Worm (Caenorhabditis elegans) whole organism, L4 larva: Measurements from ENCODE around the gene mec-10.

Experiments
- Y105C5A.15 ChIP-seq: fragments of 200-800 bp; sonication (Bioruptor generic); IDR thresholded peaks from 2 replicates; pipeline ENCODE4 v1.3.6; 2022; ENCODE audit warnings: missing genetic modification characterization, missing compliant biosample characterization
- Y75B8A.6 ChIP-seq: fragments of 200-800 bp; sonication (Bioruptor generic); IDR thresholded peaks from 2 replicates; pipeline ENCODE4 v1.3.6; 2022; ENCODE audit warnings: missing genetic modification reagents, missing genetic modification characterization, missing compliant biosample characterization
- ceh-20 ChIP-seq: fragments of 200-800 bp; sonication (Bioruptor generic); IDR thresholded peaks from 2 replicates; pipeline ENCODE4 v1.3.6; 2022; ENCODE audit warnings: missing genetic modification reagents, missing genetic modification characterization, missing compliant biosample characterization
- jun-1 ChIP-seq: fragments of 150-350 bp; optimal IDR thresholded peaks from 2 replicates; lab custom pipeline; 2014; ENCODE audit warnings: missing biosample characterization, missing genetic modification reagents, missing genetic modification characterization
- lin-1 ChIP-seq: fragments of 200-800 bp; sonication (Bioruptor generic); IDR thresholded peaks from 2 replicates; pipeline ENCODE4 v1.3.6; 2022; ENCODE audit warnings: missing genetic modification reagents, missing genetic modification characterization, missing compliant biosample characterization
- lin-39 ChIP-seq: fragments of 150-350 bp; optimal IDR thresholded peaks from 2 replicates; lab custom pipeline; 2014; ENCODE audit warnings: missing biosample characterization, missing genetic modification reagents, missing genetic modification characterization
- lsy-2 ChIP-seq, 2 experiments: fragments of 150-350 bp in 1 of 2; sonication (generic microtip) in 1 of 2; optimal IDR thresholded peaks; 2 replicates each; lab custom pipeline; 2014 to 2017; ENCODE audit warnings: missing biosample characterization in 2 of 2, missing genetic modification characterization in 2 of 2
- mdl-1 ChIP-seq, 2 experiments: fragments of 150-350 bp in 1 of 2; sonication (generic microtip) in 1 of 2; optimal IDR thresholded peaks; 2 replicates each; lab custom pipeline; 2014 to 2017; ENCODE audit warnings: missing biosample characterization in 2 of 2, missing genetic modification characterization in 2 of 2
- mxl-2 ChIP-seq: fragments of 200-800 bp; sonication (Bioruptor generic); conservative IDR thresholded peaks from 2 replicates; pipeline ENCODE4 v1.3.6; 2022; ENCODE audit warnings: missing genetic modification reagents, missing genetic modification characterization, missing compliant biosample characterization
- nhr-11 ChIP-seq: fragments of 150-350 bp; optimal IDR thresholded peaks from 2 replicates; lab custom pipeline; 2014; ENCODE audit warnings: missing biosample characterization, missing genetic modification characterization
- nhr-237 ChIP-seq: sonication (generic microtip); optimal IDR thresholded peaks from 2 replicates; lab custom pipeline; 2017; ENCODE audit warnings: missing biosample characterization, missing genetic modification characterization
- nhr-76 ChIP-seq: fragments of 150-350 bp; optimal IDR thresholded peaks from 2 replicates; lab custom pipeline; 2014; ENCODE audit warnings: missing biosample characterization, missing genetic modification characterization
- ztf-11 ChIP-seq: fragments of 150-350 bp; optimal IDR thresholded peaks from 2 replicates; lab custom pipeline; 2014; ENCODE audit warnings: missing biosample characterization, missing genetic modification characterization

ce11 chrX:8475759-8476228 lies 5.7 kb upstream of the mec-10 start, which contains the start of gene nhr-14:
- TF ChIP-seq lsy-2 (tag; optimal IDR thresholded peaks at IDR 0.05; lab: Kevin White, UChicago) (no peak), mxl-2 (no peak), nhr-11 (tag; lab: Kevin White, UChicago) (no peak), Y75B8A.6 (GFP tag; lab: Robert Waterston, UW) (no peak), ceh-20 (GFP tag; lab: Robert Waterston, UW) (no peak), jun-1 (tag; lab: Kevin White, UChicago) (no peak), nhr-76 (no peak), lin-1 (GFP tag; lab: Robert Waterston, UW) (no peak), mdl-1 (tag; optimal IDR thresholded peaks at IDR 0.05; lab: Kevin White, UChicago) (no peak), lin-39 (tag; lab: Kevin White, UChicago) (no peak), Y105C5A.15 (GFP tag; lab: Robert Waterston, UW) (no peak), nhr-237 (tag; lab: Kevin White, UChicago) (no peak), ztf-11 (tag; lab: Kevin White, UChicago) (no peak)
